Worm (Caenorhabditis elegans) whole organism, L4 larva: ENCODE measurements around the gene gst-15.
A peak's percentile ranks its signal among the peaks of the same experiment; 100 is the strongest.

ENCODE experiments used
- F10B5.3 ChIP-seq: sonication (generic microtip); optimal IDR thresholded peaks from 2 replicates; lab custom pipeline; 2016; ENCODE audit warnings: mild to moderate bottlenecking, missing genetic modification characterization, missing compliant biosample characterization
- F26F4.8 ChIP-seq: fragments of 200-800 bp; sonication (Bioruptor generic); conservative IDR thresholded peaks from 2 replicates; pipeline ENCODE4 v1.3.6; 2022; ENCODE audit warnings: missing genetic modification characterization, missing compliant biosample characterization
- R02D3.7 ChIP-seq: fragments of 150-350 bp; sonication (generic microtip); optimal IDR thresholded peaks from 3 replicates; lab custom pipeline; 2014; ENCODE audit warnings: missing biosample characterization, missing genetic modification characterization
- T20F7.1 ChIP-seq: fragments of 200-800 bp; sonication (Bioruptor generic); optimal IDR thresholded peaks from 2 replicates; lab custom pipeline; 2018; ENCODE audit warnings: mild to moderate bottlenecking, missing genetic modification characterization, missing compliant biosample characterization
- T26A8.4 ChIP-seq: fragments of 200-800 bp; sonication (Bioruptor generic); IDR thresholded peaks from 2 replicates; pipeline ENCODE4 v1.3.6; 2022; ENCODE audit warnings: missing genetic modification characterization, missing compliant biosample characterization
- Y5F2A.4 ChIP-seq: fragments of 200-800 bp; sonication (Bioruptor generic); optimal IDR thresholded peaks from 2 replicates; lab custom pipeline; 2018; ENCODE audit warnings: mild to moderate bottlenecking, missing genetic modification characterization, missing compliant biosample characterization
- Y75B8A.6 ChIP-seq: fragments of 200-800 bp; sonication (Bioruptor generic); IDR thresholded peaks from 2 replicates; pipeline ENCODE4 v1.3.6; 2022; ENCODE audit warnings: missing genetic modification reagents, missing genetic modification characterization, missing compliant biosample characterization
- ZK337.2 ChIP-seq: fragments of 200-800 bp; sonication (Bioruptor generic); IDR thresholded peaks from 2 replicates; pipeline ENCODE4 v1.3.6; 2022; ENCODE audit warnings: missing genetic modification reagents, missing genetic modification characterization, missing compliant biosample characterization
- ceh-32 ChIP-seq: sonication (generic microtip); optimal IDR thresholded peaks from 2 replicates; lab custom pipeline; 2016; ENCODE audit warnings: mild to moderate bottlenecking, missing genetic modification characterization, missing compliant biosample characterization; ENCODE audit not compliant: poor library complexity
- ctbp-1 ChIP-seq: fragments of 200-800 bp; sonication (Bioruptor generic); IDR thresholded peaks from 2 replicates; pipeline ENCODE4 v1.3.6; 2022; ENCODE audit warnings: missing genetic modification reagents, missing genetic modification characterization, missing compliant biosample characterization
- daf-8 ChIP-seq: fragments of 200-800 bp; sonication (Bioruptor generic); IDR thresholded peaks from 2 replicates; pipeline ENCODE4 v1.3.6; 2022; ENCODE audit warnings: missing genetic modification characterization, missing compliant biosample characterization
- dmd-6 ChIP-seq: fragments of 200-800 bp; sonication (Bioruptor generic); IDR thresholded peaks from 2 replicates; pipeline ENCODE4 v1.3.6; 2022; ENCODE audit warnings: missing genetic modification reagents, missing genetic modification characterization, missing compliant biosample characterization
- dmd-9 ChIP-seq: fragments of 200-800 bp; sonication (Bioruptor generic); IDR thresholded peaks from 2 replicates; pipeline ENCODE4 v1.3.6; 2022; ENCODE audit warnings: missing genetic modification reagents, missing genetic modification characterization, missing compliant biosample characterization
- duxl-1 ChIP-seq: sonication (generic microtip); optimal IDR thresholded peaks from 2 replicates; lab custom pipeline; 2016; ENCODE audit warnings: mild to moderate bottlenecking, missing genetic modification characterization, moderate library complexity, missing compliant biosample characterization; ENCODE audit not compliant: poor library complexity
- hif-1 ChIP-seq, 2 experiments: sonication (generic microtip); optimal IDR thresholded peaks; 2 replicates each; lab custom pipeline; 2016 to 2017; ENCODE audit warnings: missing compliant biosample characterization in 2 of 2, missing genetic modification characterization in 2 of 2, missing genetic modification reagents in 2 of 2, missing genotype in 2 of 2, mild to moderate bottlenecking in 1 of 2
- hlh-11 ChIP-seq: fragments of 200-800 bp; sonication (Bioruptor generic); optimal IDR thresholded peaks from 2 replicates; lab custom pipeline; 2018; ENCODE audit warnings: mild to moderate bottlenecking, missing genetic modification characterization, missing compliant biosample characterization
- hmg-1.1 ChIP-seq: fragments of 200-800 bp; sonication (Bioruptor generic); IDR thresholded peaks from 2 replicates; pipeline ENCODE4 v1.3.6; 2022; ENCODE audit warnings: missing genetic modification reagents, missing genetic modification characterization, missing compliant biosample characterization
- jun-1 ChIP-seq: fragments of 150-350 bp; optimal IDR thresholded peaks from 2 replicates; lab custom pipeline; 2014; ENCODE audit warnings: missing biosample characterization, missing genetic modification reagents, missing genetic modification characterization
- lim-7 ChIP-seq: fragments of 200-800 bp; sonication (Bioruptor generic); IDR thresholded peaks from 2 replicates; pipeline ENCODE4 v1.3.6; 2022; ENCODE audit warnings: missing genetic modification characterization, missing compliant biosample characterization
- lin-29 ChIP-seq: fragments of 200-800 bp; sonication (Bioruptor generic); IDR thresholded peaks from 2 replicates; pipeline ENCODE4 v1.3.6; 2022; ENCODE audit warnings: missing genetic modification reagents, missing genetic modification characterization, missing compliant biosample characterization
- lin-38 ChIP-seq: fragments of 200-800 bp; sonication (Bioruptor generic); IDR thresholded peaks from 2 replicates; pipeline ENCODE4 v1.3.6; 2022; ENCODE audit warnings: missing genetic modification reagents, missing genetic modification characterization, missing compliant biosample characterization
- lin-39 ChIP-seq: fragments of 150-350 bp; optimal IDR thresholded peaks from 2 replicates; lab custom pipeline; 2014; ENCODE audit warnings: missing biosample characterization, missing genetic modification reagents, missing genetic modification characterization
- lir-3 ChIP-seq: sonication (generic microtip); optimal IDR thresholded peaks from 2 replicates; lab custom pipeline; 2016; ENCODE audit warnings: mild to moderate bottlenecking, missing genetic modification characterization, missing compliant biosample characterization
- lsy-2 ChIP-seq, 2 experiments: fragments of 150-350 bp in 1 of 2; sonication (generic microtip) in 1 of 2; optimal IDR thresholded peaks; 2 replicates each; lab custom pipeline; 2014 to 2017; ENCODE audit warnings: missing biosample characterization in 2 of 2, missing genetic modification characterization in 2 of 2
- madf-9 ChIP-seq: fragments of 200-800 bp; sonication (Bioruptor generic); conservative IDR thresholded peaks from 2 replicates; pipeline ENCODE4 v1.3.6; 2022; ENCODE audit warnings: missing genetic modification reagents, missing genetic modification characterization, missing compliant biosample characterization
- mdl-1 ChIP-seq, 2 experiments: fragments of 150-350 bp in 1 of 2; sonication (generic microtip) in 1 of 2; optimal IDR thresholded peaks; 2 replicates each; lab custom pipeline; 2014 to 2017; ENCODE audit warnings: missing biosample characterization in 2 of 2, missing genetic modification characterization in 2 of 2
- mep-1 ChIP-seq: fragments of 150-350 bp; sonication (generic microtip); optimal IDR thresholded peaks from 3 replicates; lab custom pipeline; 2014; ENCODE audit warnings: missing biosample characterization, missing genetic modification characterization
- mes-2 ChIP-seq: sonication (generic microtip); optimal IDR thresholded peaks from 2 replicates; lab custom pipeline; 2016; ENCODE audit warnings: missing genotype, mild to moderate bottlenecking, missing genetic modification characterization, missing compliant biosample characterization; ENCODE audit not compliant: poor library complexity, severe bottlenecking
- mxl-3 ChIP-seq: fragments of 200-800 bp; sonication (Bioruptor generic); optimal IDR thresholded peaks from 2 replicates; lab custom pipeline; 2018; ENCODE audit warnings: mild to moderate bottlenecking, missing genetic modification characterization, missing compliant biosample characterization
- nhr-102 ChIP-seq: sonication (generic microtip); optimal IDR thresholded peaks from 2 replicates; lab custom pipeline; 2016; ENCODE audit warnings: mild to moderate bottlenecking, missing genetic modification characterization, moderate library complexity, missing compliant biosample characterization
- nhr-11 ChIP-seq: fragments of 150-350 bp; optimal IDR thresholded peaks from 2 replicates; lab custom pipeline; 2014; ENCODE audit warnings: missing biosample characterization, missing genetic modification characterization
- nhr-111 ChIP-seq: fragments of 200-800 bp; sonication (Bioruptor generic); optimal IDR thresholded peaks from 2 replicates; lab custom pipeline; 2018; ENCODE audit warnings: mild to moderate bottlenecking, missing genetic modification characterization, missing compliant biosample characterization
- nhr-25 ChIP-seq: sonication (generic microtip); optimal IDR thresholded peaks from 2 replicates; lab custom pipeline; 2017; ENCODE audit warnings: missing genetic modification characterization, mild to moderate bottlenecking, missing compliant biosample characterization, antibody characterized with exemption, moderate library complexity, borderline replicate concordance; ENCODE audit not compliant: insufficient read depth
- nhr-6 ChIP-seq: fragments of 150-350 bp; optimal IDR thresholded peaks from 2 replicates; lab custom pipeline; 2014; ENCODE audit warnings: missing biosample characterization, missing genetic modification characterization
- nhr-76 ChIP-seq: fragments of 150-350 bp; optimal IDR thresholded peaks from 2 replicates; lab custom pipeline; 2014; ENCODE audit warnings: missing biosample characterization, missing genetic modification characterization
- pha-4 ChIP-seq, 2 experiments: fragments of 150-350 bp in 1 of 2; fragments of 200-800 bp in 1 of 2; sonication (Bioruptor generic) in 1 of 2; IDR thresholded peaks in 1 of 2; optimal IDR thresholded peaks in 1 of 2; 2 replicates each; pipeline versions ENCODE4 v1.3.6 to Lab custom; 2014 to 2022; ENCODE audit warnings: missing genetic modification characterization in 2 of 2, missing genetic modification reagents in 2 of 2, missing biosample characterization in 1 of 2, missing compliant biosample characterization in 1 of 2
- pqm-1 ChIP-seq: sonication (generic microtip); optimal IDR thresholded peaks from 2 replicates; lab custom pipeline; 2017; ENCODE audit warnings: missing biosample characterization, missing genetic modification characterization
- snpc-4 ChIP-seq: fragments of 150-350 bp; optimal IDR thresholded peaks from 2 replicates; lab custom pipeline; 2014; ENCODE audit warnings: missing biosample characterization, missing genetic modification characterization
- tra-1 ChIP-seq: fragments of 200-800 bp; sonication (Bioruptor generic); IDR thresholded peaks from 2 replicates; pipeline ENCODE4 v1.3.6; 2022; ENCODE audit warnings: missing genetic modification reagents, missing genetic modification characterization, missing compliant biosample characterization
- unc-130 ChIP-seq: sonication (generic microtip); optimal IDR thresholded peaks from 2 replicates; lab custom pipeline; 2016; ENCODE audit warnings: missing genetic modification reagents, missing genetic modification characterization, missing compliant biosample characterization
- unc-39 ChIP-seq: sonication (generic microtip); optimal IDR thresholded peaks from 2 replicates; lab custom pipeline; 2017; ENCODE audit warnings: missing biosample characterization, missing genetic modification characterization
- unc-62 ChIP-seq, 3 experiments: fragments of 150-350 bp in 1 of 3; sonication (generic microtip); optimal IDR thresholded peaks in 2 of 3; peaks in 1 of 3; 1 replicate in 1 of 3; 2 replicates in 2 of 3; lab custom pipeline; 2014 to 2017; ENCODE audit warnings: missing biosample characterization in 3 of 3, missing genetic modification characterization in 3 of 3, missing genetic modification reagents in 3 of 3, missing genotype in 1 of 3
- vab-7 ChIP-seq: fragments of 200-800 bp; sonication (Bioruptor generic); IDR thresholded peaks from 2 replicates; pipeline ENCODE4 v1.3.6; 2022; ENCODE audit warnings: missing genetic modification reagents, missing genetic modification characterization, missing compliant biosample characterization
- zag-1 ChIP-seq: fragments of 150-350 bp; optimal IDR thresholded peaks from 2 replicates; lab custom pipeline; 2014; ENCODE audit warnings: missing biosample characterization, missing genetic modification characterization
- zfp-3 ChIP-seq: fragments of 200-800 bp; sonication (Bioruptor generic); conservative IDR thresholded peaks from 2 replicates; pipeline ENCODE4 v1.3.6; 2022; ENCODE audit warnings: missing genetic modification reagents, missing genetic modification characterization, missing compliant biosample characterization
- zip-11 ChIP-seq: fragments of 200-800 bp; sonication (Bioruptor generic); IDR thresholded peaks from 2 replicates; pipeline ENCODE4 v1.3.6; 2022; ENCODE audit warnings: missing genetic modification characterization, missing compliant biosample characterization
- ztf-11 ChIP-seq: fragments of 150-350 bp; optimal IDR thresholded peaks from 2 replicates; lab custom pipeline; 2014; ENCODE audit warnings: missing biosample characterization, missing genetic modification characterization
- ztf-7 ChIP-seq: fragments of 150-350 bp; optimal IDR thresholded peaks from 2 replicates; lab custom pipeline; 2014; ENCODE audit warnings: missing biosample characterization, missing genetic modification characterization

The gst-15 gene

DNA sequence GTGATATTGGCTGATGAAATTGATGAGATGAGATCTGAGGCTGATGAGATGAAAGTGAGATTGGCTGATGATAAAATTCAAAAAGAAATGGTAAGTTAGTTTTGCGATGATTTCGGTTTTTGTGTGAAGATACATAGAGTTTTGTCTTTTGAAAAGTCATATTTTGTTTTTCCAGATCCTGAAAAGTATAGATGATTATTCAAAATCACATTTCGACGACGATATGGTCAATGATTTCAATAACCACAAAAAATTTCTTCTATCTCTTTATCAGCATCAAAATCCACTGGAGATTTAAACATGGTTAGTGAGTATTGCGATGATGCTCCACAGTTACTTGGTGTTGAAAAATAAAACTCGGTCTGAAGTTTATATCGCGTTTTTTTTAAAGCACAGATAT lies 12.1 kb downstream of the gst-15 start, which contains the start of gene csp-1:
TSS of gene csp-1 (plus strand) at position 301 of the 400 bp plus-strand sequence.
- TF ChIP-seq vab-7 (no peak), T26A8.4 (GFP tag; lab: Robert Waterston, UW) (no peak), lin-29 (no peak), hlh-11 (tag; lab: Kevin White, UChicago) (no peak), Y5F2A.4 (no peak), zag-1 (tag; lab: Kevin White, UChicago) (no peak), jun-1 (tag; lab: Kevin White, UChicago) (no peak)

DNA sequence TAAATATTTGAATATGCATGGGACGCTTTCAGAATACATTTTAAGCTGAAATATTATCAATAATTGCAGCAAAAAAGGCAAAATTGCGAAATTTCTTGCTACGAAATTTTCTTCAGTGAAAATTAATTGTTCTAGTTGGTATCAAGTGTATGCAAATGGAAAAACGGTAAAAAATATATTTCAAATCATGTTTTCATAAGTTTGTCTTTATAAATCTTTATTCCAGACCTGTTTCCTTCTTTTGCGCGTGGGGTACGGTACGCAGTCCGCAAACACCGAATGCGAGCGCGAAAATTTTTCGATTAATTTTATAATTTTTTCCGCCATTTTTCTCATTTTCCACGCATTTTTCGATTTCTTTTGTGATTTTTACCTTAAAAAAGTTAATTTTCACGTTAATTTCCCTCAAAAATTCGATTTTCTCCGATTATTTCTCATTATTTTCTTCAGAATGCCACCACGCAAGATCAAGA lies 16.5 kb downstream of the gst-15 start, which contains the start of the genes fbxc-23 and csc-1:
TSS of gene fbxc-23 (minus strand) at position 51 of the 473 bp plus-strand sequence.
TSS of gene csc-1 (plus strand) at position 451 of the 473 bp plus-strand sequence.
- TF ChIP-seq hmg-1.1 (GFP tag; lab: Robert Waterston, UW) (0 out of 2 replicates have a peak, but pooled peaks have one; percentile 15), nhr-11 (no peak), mdl-1 (tag; optimal IDR thresholded peaks at IDR 0.05; lab: Kevin White, UChicago) (no peak), unc-62 (GFP tag; optimal IDR thresholded peaks at IDR 0.05 in 1 of 2; lab: Kevin White, UChicago) (no peak), unc-62 (tag; optimal IDR thresholded peaks at IDR 0.05; lab: Kevin White, UChicago) (no peak), lin-39 (tag; lab: Kevin White, UChicago) (no peak), ZK337.2 (GFP tag; lab: Robert Waterston, UW) (no peak), lin-38 (GFP tag; lab: Robert Waterston, UW) (peak; percentile 70), zfp-3 (no peak), tra-1 (no peak), lim-7 (GFP tag; lab: Robert Waterston, UW) (no peak), hif-1 (tag; optimal IDR thresholded peaks at IDR 0.05; lab: Kevin White, UChicago) (no peak), nhr-76 (tag; lab: Kevin White, UChicago) (no peak), ztf-7 (tag; lab: Kevin White, UChicago) (no peak), nhr-111 (GFP tag; lab: Kevin White, UChicago) (no peak), madf-9 (GFP tag; lab: Robert Waterston, UW) (no peak), unc-39 (tag; lab: Kevin White, UChicago) (no peak), dmd-6 (GFP tag; lab: Robert Waterston, UW) (no peak), vab-7 (no peak), dmd-9 (GFP tag; lab: Robert Waterston, UW) (no peak), hlh-11 (tag; lab: Kevin White, UChicago) (no peak), ztf-11 (tag; lab: Kevin White, UChicago) (no peak), F10B5.3 (tag; lab: Kevin White, UChicago) (no peak), ctbp-1 (GFP tag; lab: Robert Waterston, UW) (no peak), unc-130 (GFP tag; lab: Kevin White, UChicago) (peak; percentile 17), ceh-32 (tag; lab: Kevin White, UChicago) (no peak), T20F7.1 (no peak), Y75B8A.6 (GFP tag; lab: Robert Waterston, UW) (no peak), nhr-6 (no peak), nhr-25 (tag; lab: Kevin White, UChicago) (no peak), R02D3.7 (tag; lab: Kevin White, UChicago) (no peak), mes-2 (tag; lab: Kevin White, UChicago) (peak; percentile 67), lsy-2 (tag; optimal IDR thresholded peaks at IDR 0.05; lab: Kevin White, UChicago) (peak; percentile 56 to 98), mxl-3 (GFP tag; lab: Kevin White, UChicago) (no peak), snpc-4 (tag; lab: Kevin White, UChicago) (no peak), F26F4.8 (GFP tag; lab: Robert Waterston, UW) (no peak), pqm-1 (tag; lab: Kevin White, UChicago) (no peak), zip-11 (GFP tag; lab: Robert Waterston, UW) (no peak), lir-3 (tag; lab: Kevin White, UChicago) (no peak), duxl-1 (tag; lab: Kevin White, UChicago) (no peak), mep-1 (tag; lab: Kevin White, UChicago) (no peak), nhr-102 (tag; lab: Kevin White, UChicago) (no peak), daf-8 (GFP tag; lab: Robert Waterston, UW) (no peak), pha-4 (GFP tag; IDR thresholded peaks at IDR 0.05; lab: Robert Waterston, UW) (no peak), pha-4 (tag; optimal IDR thresholded peaks at IDR 0.05; lab: Kevin White, UChicago) (no peak)
